Worm (Caenorhabditis elegans): ENCODE results near the gene F45E1.4.

F45E1.4 gene

ce11 chrX:7977452-7977851 is 8.3 kb upstream of the F45E1.4 start:
- TF ChIP-seq nhr-47 (tag; optimal IDR thresholded peaks at IDR 0.05) (peak; percentile 51), dsc-1 (tag; optimal IDR thresholded peaks at IDR 0.05) (peak; percentile 31), sox-4 (tag; optimal IDR thresholded peaks at IDR 0.05) (peak; percentile 41), nhr-85 (tag) (no peak), fkh-8 (tag; optimal IDR thresholded peaks at IDR 0.05) (peak; percentile 87), hpl-2 (GFP tag; optimal IDR thresholded peaks at IDR 0.05) (no peak), snpc-4 (tag; optimal IDR thresholded peaks at IDR 0.05) (no peak), nhr-71 (tag; optimal IDR thresholded peaks at IDR 0.05) (peak; percentile 66), nhr-84 (tag; optimal IDR thresholded peaks at IDR 0.05) (no peak)

- TF ChIP-seq zip-4 (GFP tag; optimal IDR thresholded peaks at IDR 0.05) (no peak), sup-37 (GFP tag; optimal IDR thresholded peaks at IDR 0.05) (no peak), dsc-1 (tag; optimal IDR thresholded peaks at IDR 0.05) (no peak), nhr-12 (tag; optimal IDR thresholded peaks at IDR 0.05) (no peak), ztf-11 (tag; optimal IDR thresholded peaks at IDR 0.05) (no peak), ceh-63 (GFP tag; optimal IDR thresholded peaks at IDR 0.05) (no peak), nhr-85 (tag) (peak; percentile 61), hpl-2 (GFP tag; optimal IDR thresholded peaks at IDR 0.05) (no peak), rnt-1 (tag; optimal IDR thresholded peaks at IDR 0.05) (no peak), pqm-1 (tag; optimal IDR thresholded peaks at IDR 0.05) (no peak), fkh-8 (tag; optimal IDR thresholded peaks at IDR 0.05) (peak; percentile 70), grh-1 (GFP tag; IDR thresholded peaks at IDR 0.05) (no peak), nhr-237 (tag; optimal IDR thresholded peaks at IDR 0.05) (no peak), ama-1 (optimal IDR thresholded peaks at IDR 0.05) (no peak), ets-5 (GFP tag; IDR thresholded peaks at IDR 0.05) (no peak), snu-23 (GFP tag; optimal IDR thresholded peaks at IDR 0.05) (no peak), lir-3 (tag; optimal IDR thresholded peaks at IDR 0.05; ENCODE audit: poor library complexity) (no peak), skn-1 (tag; optimal IDR thresholded peaks at IDR 0.05) (no peak), unc-98 (GFP tag; IDR thresholded peaks at IDR 0.05) (no peak), hlh-17 (GFP tag; optimal IDR thresholded peaks at IDR 0.05; ENCODE audit: borderline replicate concordance) (no peak), sptf-1 (tag; optimal IDR thresholded peaks at IDR 0.05) (no peak), C34B4.2 (tag; optimal IDR thresholded peaks at IDR 0.05) (no peak), egl-27 (tag; optimal IDR thresholded peaks at IDR 0.05) (no peak), efl-3 (GFP tag; optimal IDR thresholded peaks at IDR 0.05) (no peak), lin-14 (GFP tag; optimal IDR thresholded peaks at IDR 0.05) (peak; percentile 34), efl-1 (optimal IDR thresholded peaks at IDR 0.05) (no peak), efl-1 (GFP tag; optimal IDR thresholded peaks at IDR 0.05 in 1 of 2) (no peak), ceh-90 (tag; optimal IDR thresholded peaks at IDR 0.05) (no peak), mab-9 (GFP tag; IDR thresholded peaks at IDR 0.05) (no peak), ztf-4 (tag; optimal IDR thresholded peaks at IDR 0.05) (no peak), C16A3.4 (tag; optimal IDR thresholded peaks at IDR 0.05) (no peak), ceh-88 (GFP tag; IDR thresholded peaks at IDR 0.05) (no peak), mep-1 (tag; optimal IDR thresholded peaks at IDR 0.05) (no peak), ceh-82 (tag; optimal IDR thresholded peaks at IDR 0.05) (no peak), mef-2 (tag; optimal IDR thresholded peaks at IDR 0.05) (no peak), nhr-20 (tag; optimal IDR thresholded peaks at IDR 0.05) (peak; percentile 20), blmp-1 (tag; optimal IDR thresholded peaks at IDR 0.05) (peak; percentile 81), elt-3 (tag; optimal IDR thresholded peaks at IDR 0.05) (peak in 1 of 6 experiments; percentile 21), nhr-90 (tag; optimal IDR thresholded peaks at IDR 0.05; ENCODE audit: poor library complexity) (no peak), vab-15 (tag; optimal IDR thresholded peaks at IDR 0.05) (no peak), unc-130 (tag; optimal IDR thresholded peaks at IDR 0.05) (no peak), nhr-71 (tag; optimal IDR thresholded peaks at IDR 0.05) (peak; percentile 17), nhr-11 (tag; optimal IDR thresholded peaks at IDR 0.05) (no peak), swsn-7 (tag; optimal IDR thresholded peaks at IDR 0.05) (no peak), xbp-1 (tag; optimal IDR thresholded peaks at IDR 0.05) (peak; percentile 3), pax-3 (tag; optimal IDR thresholded peaks at IDR 0.05) (no peak), lin-15B (tag; optimal IDR thresholded peaks at IDR 0.05) (no peak), hlh-4 (tag; optimal IDR thresholded peaks at IDR 0.05) (no peak)
Measured at ce11 chrX:7982047-7982446, 3.7 kb upstream of the F45E1.4 start, which contains the start of gene his-71. TSS of gene his-71 (minus strand) at chrX:7982070.
